Fruit fly (Drosophila melanogaster): Measurements from ENCODE around the gene Lasp.
A peak's percentile ranks its signal among the peaks of the same experiment; 100 is the strongest.

Gene Lasp

DNA sequence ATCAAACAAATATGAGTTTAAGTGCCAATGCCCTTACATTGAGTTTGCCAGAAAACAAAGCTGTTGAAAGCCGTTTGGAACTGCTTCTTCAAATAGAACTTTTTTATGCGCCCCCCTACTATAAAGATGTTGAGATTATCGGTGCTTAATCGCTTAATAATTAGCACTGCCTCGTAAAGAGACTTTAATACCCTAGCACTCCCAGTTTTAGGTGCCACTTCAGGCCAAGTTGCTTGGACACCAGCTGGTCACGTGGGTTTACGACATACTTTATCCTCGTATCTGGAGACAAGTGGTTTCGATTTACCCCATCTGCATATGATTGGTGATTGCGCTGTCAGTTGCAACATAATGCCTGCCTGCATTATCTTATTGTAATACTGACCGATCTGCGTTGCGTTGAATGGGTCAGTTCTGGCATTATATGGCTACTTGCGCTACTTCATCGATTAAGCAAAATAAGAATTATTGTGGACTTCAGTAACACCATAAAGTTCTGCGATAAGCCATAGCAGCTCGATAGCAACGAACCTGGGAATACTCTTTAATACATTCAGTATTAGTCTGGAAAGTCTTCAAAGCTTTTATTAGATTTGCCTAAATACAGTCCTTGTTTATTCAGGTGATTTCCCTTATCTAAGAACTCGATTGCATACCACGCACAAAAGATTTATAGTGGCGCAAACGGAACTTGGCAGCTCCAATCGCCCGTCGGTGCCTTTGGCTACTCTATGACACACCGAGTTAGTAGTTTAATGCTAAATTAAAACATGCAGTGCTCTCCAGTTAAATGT, 40.4 kb downstream of the Lasp start:
- TF ChIP-seq CG16779 (tag; optimal IDR thresholded peaks at IDR 0.05), result no peak
- TF ChIP-seq CG8119 (GFP tag; IDR thresholded peaks at IDR 0.05), result no peak
- no peak for TF ChIP-seq Eip93F (GFP tag; optimal IDR thresholded peaks at IDR 0.05)
- TF ChIP-seq vri (GFP tag; optimal IDR thresholded peaks at IDR 0.05), result peak; percentile 34
- no peak for TF ChIP-seq Blimp-1 (GFP tag; optimal IDR thresholded peaks at IDR 0.05)
- TF ChIP-seq Hr39 (GFP tag; optimal IDR thresholded peaks at IDR 0.05), result no peak
- no peak for TF ChIP-seq eg (GFP tag; IDR thresholded peaks at IDR 0.05)
- TF ChIP-seq CG15336 (GFP tag; IDR thresholded peaks at IDR 0.05), result no peak
- TF ChIP-seq Sox102F (GFP tag; optimal IDR thresholded peaks at IDR 0.05), result no peak
- no peak for TF ChIP-seq CG8319 (GFP tag; optimal IDR thresholded peaks at IDR 0.05)
- no peak for TF ChIP-seq CG32006 (GFP tag; optimal IDR thresholded peaks at IDR 0.05)
- TF ChIP-seq Eip78C (GFP tag), result peak; percentile 19
- no peak for TF ChIP-seq Ets21C (GFP tag; optimal IDR thresholded peaks at IDR 0.05)
- TF ChIP-seq CG3032 (tag; optimal IDR thresholded peaks at IDR 0.05), result no peak
- TF ChIP-seq salr (GFP tag; optimal IDR thresholded peaks at IDR 0.05), result no peak

DNA sequence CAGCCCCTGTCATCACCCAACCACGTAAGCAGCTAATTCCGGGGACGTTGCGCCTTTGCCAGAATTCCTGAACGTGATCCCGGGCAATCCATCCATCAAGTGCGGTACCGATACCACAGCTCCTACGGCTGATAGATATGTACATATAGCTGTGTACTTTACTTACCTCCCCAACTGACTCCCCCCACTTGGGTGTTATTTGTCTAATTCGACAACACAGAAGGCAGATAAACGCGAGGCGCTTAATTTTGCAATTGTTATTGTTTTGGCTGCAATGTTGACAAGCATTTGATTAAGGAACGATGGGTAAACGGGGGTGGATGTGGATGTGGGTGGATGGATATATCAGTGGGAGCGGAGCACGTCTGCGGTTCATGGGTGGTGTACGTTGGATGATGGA, 41.3 kb downstream of the Lasp start:
- TF ChIP-seq CG9139 (GFP tag; optimal IDR thresholded peaks at IDR 0.05) (no peak), fkh (GFP tag; optimal IDR thresholded peaks at IDR 0.05) (peak; percentile 87), vri (GFP tag; optimal IDR thresholded peaks at IDR 0.05) (peak; percentile 41)

dm6 chr3L:16668797-16669196, 42.7 kb downstream of the Lasp start:
- TF ChIP-seq Hr4 (GFP tag; optimal IDR thresholded peaks at IDR 0.05) (no peak), eg (GFP tag; IDR thresholded peaks at IDR 0.05) (no peak), Hr39 (GFP tag; optimal IDR thresholded peaks at IDR 0.05) (no peak), svp (GFP tag) (peak; percentile 87)

DNA sequence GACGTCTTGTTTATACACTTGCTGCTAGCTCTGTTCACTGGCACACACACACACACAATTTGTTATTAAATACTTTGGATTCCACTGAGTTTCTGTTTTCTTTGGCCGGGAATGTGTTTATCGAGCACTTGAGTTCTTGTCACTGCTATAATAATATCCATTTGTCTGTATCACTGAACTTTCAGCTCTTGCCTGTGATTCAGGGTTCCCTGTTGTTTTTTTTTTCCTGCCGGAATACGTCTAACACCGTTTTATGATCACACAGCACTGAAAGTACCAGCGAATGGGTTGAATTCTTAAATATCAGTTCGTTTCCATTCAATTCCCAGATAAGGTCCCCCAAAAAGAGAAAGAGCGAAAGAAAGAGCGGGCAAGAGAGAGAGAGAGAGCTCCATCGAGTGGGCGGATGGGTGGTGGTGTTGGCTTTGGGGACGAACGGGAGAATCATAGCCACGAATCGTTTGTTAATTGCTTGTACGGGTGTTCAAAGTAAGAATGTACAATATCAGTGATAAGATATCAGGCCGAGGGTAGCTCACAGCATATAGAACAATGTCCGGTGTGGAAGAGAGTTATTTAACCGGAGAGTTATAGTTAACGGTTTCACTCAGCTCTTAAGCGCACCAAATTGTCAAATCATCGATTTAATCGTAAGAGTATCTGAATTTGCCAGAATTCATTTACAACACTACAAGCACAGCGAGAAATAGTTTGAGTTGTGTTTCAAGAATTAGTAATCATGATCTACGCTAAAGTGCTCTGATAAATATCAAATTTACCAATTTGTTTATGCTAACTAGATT, 43.6 kb downstream of the Lasp start, which contains the start of gene Galphaf:
Gene Galphaf, minus strand, starts transcription at position 272 of the 803 bp plus-strand sequence.
- TF ChIP-seq Blimp-1 (GFP tag; optimal IDR thresholded peaks at IDR 0.05), result no peak
- TF ChIP-seq vri (GFP tag; optimal IDR thresholded peaks at IDR 0.05), result peak; percentile 53
- TF ChIP-seq fkh (GFP tag; optimal IDR thresholded peaks at IDR 0.05), result peak; percentile 70
- no peak for TF ChIP-seq CG8119 (GFP tag; IDR thresholded peaks at IDR 0.05)
- TF ChIP-seq eg (GFP tag; IDR thresholded peaks at IDR 0.05), result no peak

dm6 chr3L:16666429-16667005, 45.0 kb downstream of the Lasp start:
- TF ChIP-seq eg (GFP tag; IDR thresholded peaks at IDR 0.05) (no peak), vri (GFP tag; optimal IDR thresholded peaks at IDR 0.05) (peak; percentile 37)

- no peak for TF ChIP-seq CG11902 (GFP tag; optimal IDR thresholded peaks at IDR 0.05)
- TF ChIP-seq Hr4 (GFP tag; optimal IDR thresholded peaks at IDR 0.05), result no peak
- TF ChIP-seq topi (GFP tag; optimal IDR thresholded peaks at IDR 0.05), result no peak
- TF ChIP-seq CG15336 (GFP tag; IDR thresholded peaks at IDR 0.05), result no peak
- no peak for TF ChIP-seq svp (GFP tag)
- TF ChIP-seq CG6808 (GFP tag; optimal IDR thresholded peaks at IDR 0.05), result no peak
- TF ChIP-seq lz (GFP tag; optimal IDR thresholded peaks at IDR 0.05), result no peak
- TF ChIP-seq OdsH (GFP tag; optimal IDR thresholded peaks at IDR 0.05), result no peak
- no peak for TF ChIP-seq cyc (GFP tag; optimal IDR thresholded peaks at IDR 0.05)
- TF ChIP-seq dac (GFP tag; optimal IDR thresholded peaks at IDR 0.05), result no peak
- no peak for TF ChIP-seq CG8632 (GFP tag; optimal IDR thresholded peaks at IDR 0.05)
- no peak for TF ChIP-seq Eip75B (GFP tag; optimal IDR thresholded peaks at IDR 0.05)
- TF ChIP-seq pdm3 (GFP tag; optimal IDR thresholded peaks at IDR 0.05), result no peak
- TF ChIP-seq Hr38 (GFP tag; optimal IDR thresholded peaks at IDR 0.05), result no peak
- TF ChIP-seq CG6276 (GFP tag; optimal IDR thresholded peaks at IDR 0.05), result no peak
- no peak for TF ChIP-seq vri (GFP tag; optimal IDR thresholded peaks at IDR 0.05)
- no peak for TF ChIP-seq Lpt (GFP tag; optimal IDR thresholded peaks at IDR 0.05)
These were observed 47.2 kb downstream of the Lasp start for dm6 chr3L:16664146-16664722.
